Worm (Caenorhabditis elegans): ENCODE measurements around the gene B0310.3.

The B0310.3 gene

ce11 chrX:542807-543206, 22.0 kb upstream of the B0310.3 start, which contains the start of gene F28C10.1:
Gene F28C10.1 (plus strand): TSS chrX:543107.
- no peak for TF ChIP-seq nhr-76 (tag; optimal IDR thresholded peaks at IDR 0.05)
- no peak for TF ChIP-seq elt-1 (tag; optimal IDR thresholded peaks at IDR 0.05)

DNA sequence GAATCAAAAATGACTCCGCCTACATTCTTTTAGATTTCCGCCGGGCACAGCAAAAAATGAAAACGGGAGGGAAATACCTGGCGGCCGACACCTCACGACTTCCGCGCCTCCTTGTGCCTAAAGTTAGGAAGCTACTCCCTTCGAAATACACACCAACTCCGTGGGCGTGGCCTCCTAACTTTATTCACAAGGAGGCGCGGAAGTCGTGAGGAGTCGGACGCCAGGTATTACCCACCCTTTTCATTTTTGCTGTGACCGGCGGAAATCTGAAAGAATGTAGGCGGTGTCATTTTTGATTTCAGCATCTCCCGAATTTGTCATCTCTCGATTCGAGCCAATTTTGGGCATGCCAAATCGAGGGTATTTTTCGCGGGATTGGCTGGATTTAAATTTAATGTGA, 17.3 kb upstream of the B0310.3 start:
- TF ChIP-seq daf-12 (tag; optimal IDR thresholded peaks at IDR 0.05) (no peak), nhr-237 (tag; optimal IDR thresholded peaks at IDR 0.05) (no peak), fkh-2 (tag; optimal IDR thresholded peaks at IDR 0.05) (no peak), ceh-9 (tag; optimal IDR thresholded peaks at IDR 0.05) (no peak), mml-1 (tag; optimal IDR thresholded peaks at IDR 0.05) (no peak), lsy-12 (tag; optimal IDR thresholded peaks at IDR 0.05) (no peak)

DNA sequence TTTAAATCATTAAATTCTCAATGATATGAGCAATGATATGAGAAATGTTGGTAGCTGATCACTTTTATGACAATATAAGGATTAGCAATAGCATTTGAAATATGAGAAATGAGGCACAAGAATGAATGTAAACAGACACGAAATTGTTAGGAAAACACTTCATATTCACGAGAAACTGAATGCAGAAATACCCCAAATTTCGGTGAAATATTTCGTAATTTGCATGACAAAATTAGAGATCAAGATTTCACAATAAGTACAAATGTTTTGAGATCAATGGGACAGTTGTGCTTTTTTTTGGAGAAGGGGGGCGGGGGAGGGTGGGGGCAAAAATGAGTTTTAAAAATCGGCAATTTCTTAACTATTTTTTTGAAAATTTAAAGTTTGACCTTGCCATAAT, 15.6 kb upstream of the B0310.3 start:
- TF ChIP-seq ztf-11 (tag; optimal IDR thresholded peaks at IDR 0.05) (no peak), mml-1 (tag; optimal IDR thresholded peaks at IDR 0.05) (no peak), ZK546.5 (tag; optimal IDR thresholded peaks at IDR 0.05) (no peak), lin-15B (tag; optimal IDR thresholded peaks at IDR 0.05) (no peak), nhr-25 (tag; optimal IDR thresholded peaks at IDR 0.05) (no peak), ama-1 (optimal IDR thresholded peaks at IDR 0.05) (no peak), aly-2 (tag; optimal IDR thresholded peaks at IDR 0.05) (no peak), nhr-28 (tag; optimal IDR thresholded peaks at IDR 0.05) (no peak), jun-1 (tag; optimal IDR thresholded peaks at IDR 0.05) (no peak), egl-5 (tag; optimal IDR thresholded peaks at IDR 0.05) (no peak), R02D3.7 (tag; optimal IDR thresholded peaks at IDR 0.05) (no peak), nhr-11 (tag; optimal IDR thresholded peaks at IDR 0.05) (no peak), ztf-4 (tag; optimal IDR thresholded peaks at IDR 0.05) (no peak), tbx-2 (tag; optimal IDR thresholded peaks at IDR 0.05) (no peak), nfya-1 (tag; optimal IDR thresholded peaks at IDR 0.05; ENCODE audit: insufficient read depth) (no peak), zag-1 (tag; optimal IDR thresholded peaks at IDR 0.05) (no peak), ceh-28 (tag; optimal IDR thresholded peaks at IDR 0.05) (no peak), nhr-67 (tag; optimal IDR thresholded peaks at IDR 0.05) (no peak), ceh-9 (tag; optimal IDR thresholded peaks at IDR 0.05) (no peak), elt-3 (tag; optimal IDR thresholded peaks at IDR 0.05) (no peak)

ce11 chrX:535728-536127, 14.9 kb upstream of the B0310.3 start, which contains the start of gene F28C10.3:
Gene F28C10.3 (minus strand): TSS chrX:535828.
- TF ChIP-seq jun-1 (tag; optimal IDR thresholded peaks at IDR 0.05) (peak; percentile 55), ceh-82 (tag; optimal IDR thresholded peaks at IDR 0.05) (peak; percentile 74), lin-15B (tag; optimal IDR thresholded peaks at IDR 0.05) (peak; percentile 47), nhr-25 (tag; optimal IDR thresholded peaks at IDR 0.05) (peak; percentile 98), lin-39 (tag; optimal IDR thresholded peaks at IDR 0.05) (peak; percentile 88), fos-1 (tag; optimal IDR thresholded peaks at IDR 0.05) (no peak), skn-1 (tag; optimal IDR thresholded peaks at IDR 0.05) (peak; percentile 79), lsy-12 (tag; optimal IDR thresholded peaks at IDR 0.05) (peak; percentile 3), nhr-76 (tag; optimal IDR thresholded peaks at IDR 0.05) (peak; percentile 52), ceh-28 (tag; optimal IDR thresholded peaks at IDR 0.05) (peak; percentile 77), ceh-9 (tag; optimal IDR thresholded peaks at IDR 0.05) (no peak), nfya-1 (tag; optimal IDR thresholded peaks at IDR 0.05; ENCODE audit: insufficient read depth) (peak; percentile 93), unc-39 (tag; optimal IDR thresholded peaks at IDR 0.05) (no peak), elt-1 (tag; optimal IDR thresholded peaks at IDR 0.05) (peak; percentile 57), sea-2 (GFP tag; optimal IDR thresholded peaks at IDR 0.05) (no peak), hmg-11 (tag; optimal IDR thresholded peaks at IDR 0.05) (peak; percentile 91), pqm-1 (tag; optimal IDR thresholded peaks at IDR 0.05) (peak; percentile 11), nhr-77 (tag; optimal IDR thresholded peaks at IDR 0.05) (peak; percentile 42), mdl-1 (tag; optimal IDR thresholded peaks at IDR 0.05) (peak; percentile 79), nhr-67 (tag; optimal IDR thresholded peaks at IDR 0.05) (no peak), nhr-43 (tag; optimal IDR thresholded peaks at IDR 0.05; ENCODE audit: poor library complexity, severe bottlenecking) (peak; percentile 93), pha-4 (tag; optimal IDR thresholded peaks at IDR 0.05) (no peak), egl-27 (tag; optimal IDR thresholded peaks at IDR 0.05) (no peak), R02D3.7 (tag; optimal IDR thresholded peaks at IDR 0.05) (peak; percentile 75), unc-62 (GFP tag; optimal IDR thresholded peaks at IDR 0.05) (peak; percentile 88), nhr-23 (tag; optimal IDR thresholded peaks at IDR 0.05) (peak; percentile 90), ztf-4 (tag; optimal IDR thresholded peaks at IDR 0.05) (no peak), fkh-10 (GFP tag; optimal IDR thresholded peaks at IDR 0.05) (no peak), eor-1 (tag; optimal IDR thresholded peaks at IDR 0.05) (no peak), nhr-28 (tag; optimal IDR thresholded peaks at IDR 0.05) (no peak), snpc-4 (tag; optimal IDR thresholded peaks at IDR 0.05) (peak; percentile 23), nhr-11 (tag; optimal IDR thresholded peaks at IDR 0.05) (peak; percentile 50), zag-1 (tag; optimal IDR thresholded peaks at IDR 0.05) (peak; percentile 64), nhr-12 (tag; optimal IDR thresholded peaks at IDR 0.05) (no peak), nhr-237 (tag; optimal IDR thresholded peaks at IDR 0.05) (no peak), fkh-2 (tag; optimal IDR thresholded peaks at IDR 0.05) (peak; percentile 81), ZK546.5 (tag; optimal IDR thresholded peaks at IDR 0.05) (no peak), mml-1 (tag; optimal IDR thresholded peaks at IDR 0.05) (no peak), ztf-11 (tag; optimal IDR thresholded peaks at IDR 0.05) (no peak), aly-2 (tag; optimal IDR thresholded peaks at IDR 0.05) (no peak), egl-5 (tag; optimal IDR thresholded peaks at IDR 0.05) (peak; percentile 20)

All from whole organism, L3 larva.